Worm (Caenorhabditis elegans): Measurements from ENCODE around the gene F26G5.1.

ce11 chrV:5001386-5001785 lies 26.1 kb downstream of the F26G5.1 start, which contains the start of gene srr-8:
- no peak for TF ChIP-seq W03F9.2 (tag; optimal IDR thresholded peaks at IDR 0.05)
- TF ChIP-seq him-1 (tag; optimal IDR thresholded peaks at IDR 0.05), result no peak

Data from whole organism, L4/young adult.